Fruit fly (Drosophila melanogaster) whole organism, embryonic: ENCODE measurements around the gene GAPsec.

ENCODE experiments used
- Awh ChIP-seq: fragments of 200-800 bp; sonication (Bioruptor generic); IDR thresholded peaks from 2 replicates; pipeline ENCODE4, ENCODE4 v1.3.6; 2022; ENCODE audit warnings: missing biosample characterization, missing genetic modification characterization
- B-H1 ChIP-seq: fragments of 200-800 bp; sonication (Bioruptor generic); IDR thresholded peaks from 3 replicates; pipeline ENCODE4 v1.3.6; 2022; ENCODE audit warnings: missing biosample characterization, missing genetic modification characterization
- CG10543 ChIP-seq: fragments of 200-800 bp; sonication (Bioruptor generic); optimal IDR thresholded peaks from 3 replicates; lab custom pipeline; 2017; ENCODE audit warnings: missing biosample characterization, mild to moderate bottlenecking, missing genetic modification characterization, moderate library complexity
- CG12769 ChIP-seq: fragments of 200-800 bp; sonication (Bioruptor generic); optimal IDR thresholded peaks from 2 replicates; lab custom pipeline; 2019; ENCODE audit warnings: missing biosample characterization, mild to moderate bottlenecking, missing genetic modification characterization, moderate library complexity
- CG13894 ChIP-seq: fragments of 200-800 bp; sonication (Bioruptor generic); optimal IDR thresholded peaks from 3 replicates; lab custom pipeline; 2018; ENCODE audit warnings: missing biosample characterization, mild to moderate bottlenecking, missing genetic modification characterization, moderate library complexity
- CG14014 ChIP-seq: fragments of 200-800 bp; sonication (Bioruptor generic); IDR thresholded peaks from 2 replicates; pipeline ENCODE4 v1.3.6; 2022; ENCODE audit warnings: missing biosample characterization, missing genetic modification characterization
- CG15479 ChIP-seq: fragments of 200-800 bp; sonication (Bioruptor generic); optimal IDR thresholded peaks from 3 replicates; lab custom pipeline; 2019; ENCODE audit warnings: missing biosample characterization, mild to moderate bottlenecking, missing genetic modification characterization, moderate library complexity
- CG17361 ChIP-seq: fragments of 200-800 bp; sonication (Bioruptor generic); IDR thresholded peaks from 3 replicates; pipeline ENCODE4 v1.3.6; 2022; ENCODE audit warnings: missing biosample characterization, missing genetic modification characterization
- CG17385 ChIP-seq: fragments of 200-800 bp; sonication (Bioruptor generic); optimal IDR thresholded peaks from 3 replicates; lab custom pipeline; 2018; ENCODE audit warnings: missing biosample characterization, mild to moderate bottlenecking, missing genetic modification characterization
- CG17829 ChIP-seq: fragments of 200-800 bp; optimal IDR thresholded peaks from 2 replicates; lab custom pipeline; 2019; ENCODE audit warnings: missing biosample characterization, mild to moderate bottlenecking, missing genetic modification characterization, moderate library complexity
- CG18599 ChIP-seq: fragments of 200-800 bp; sonication (Bioruptor generic); optimal IDR thresholded peaks from 3 replicates; lab custom pipeline; 2017; ENCODE audit warnings: missing biosample characterization, missing genetic modification characterization, mild to moderate bottlenecking, moderate library complexity, missing genetic modification reagents
- CG30020 ChIP-seq: fragments of 200-800 bp; optimal IDR thresholded peaks from 2 replicates; lab custom pipeline; 2019; ENCODE audit warnings: missing biosample characterization, mild to moderate bottlenecking, missing genetic modification characterization, moderate library complexity
- CG42726 ChIP-seq: fragments of 200-800 bp; sonication (Bioruptor generic); IDR thresholded peaks from 2 replicates; pipeline ENCODE4 v1.3.6; 2022; ENCODE audit warnings: missing biosample characterization, missing genetic modification characterization; ENCODE audit not compliant: partially characterized antibody
- CG6813 ChIP-seq: fragments of 200-800 bp; sonication (Bioruptor generic); optimal IDR thresholded peaks from 2 replicates; lab custom pipeline; 2017; ENCODE audit warnings: missing biosample characterization, missing genetic modification characterization, mild to moderate bottlenecking, moderate library complexity, missing genetic modification reagents
- CG6854 ChIP-seq: fragments of 200-800 bp; sonication (Bioruptor generic); optimal IDR thresholded peaks from 3 replicates; lab custom pipeline; 2017; ENCODE audit warnings: missing biosample characterization, mild to moderate bottlenecking, missing genetic modification characterization
- CG9215 ChIP-seq: fragments of 200-800 bp; sonication (Bioruptor generic); IDR thresholded peaks from 2 replicates; pipeline ENCODE4 v1.3.6; 2022; ENCODE audit warnings: missing biosample characterization, missing genetic modification characterization
- CG9817 ChIP-seq: fragments of 200-800 bp; sonication (Bioruptor generic); optimal IDR thresholded peaks from 2 replicates; lab custom pipeline; 2018; ENCODE audit warnings: missing biosample characterization, mild to moderate bottlenecking, missing genetic modification characterization, moderate library complexity
- Deaf1 ChIP-seq: fragments of 200-800 bp; optimal IDR thresholded peaks from 3 replicates; lab custom pipeline; 2019; ENCODE audit warnings: missing biosample characterization, mild to moderate bottlenecking, missing genetic modification characterization, moderate library complexity
- Dfd ChIP-seq, 2 experiments: fragments of >200 bp; optimal IDR thresholded peaks; 2 replicates each; lab custom pipeline; 2017; ENCODE audit warnings: missing biosample characterization in 2 of 2, missing genetic modification characterization in 2 of 2
- Drgx ChIP-seq: fragments of 200-800 bp; sonication (Bioruptor generic); IDR thresholded peaks from 2 replicates; pipeline ENCODE4 v1.3.6; 2022; ENCODE audit warnings: missing biosample characterization, missing genetic modification characterization
- Fer2 ChIP-seq: fragments of 200-800 bp; sonication (Bioruptor generic); optimal IDR thresholded peaks from 2 replicates; lab custom pipeline; 2018; ENCODE audit warnings: missing biosample characterization, mild to moderate bottlenecking, missing genetic modification characterization, moderate library complexity
- MTF-1 ChIP-seq: fragments of 200-800 bp; sonication (Bioruptor generic); optimal IDR thresholded peaks from 2 replicates; lab custom pipeline; 2018; ENCODE audit warnings: missing biosample characterization, mild to moderate bottlenecking, missing genetic modification characterization, borderline replicate concordance
- Med ChIP-seq: fragments of 200-800 bp; sonication (Bioruptor generic); peaks from one replicate; lab custom pipeline; 2016; ENCODE audit warnings: missing biosample characterization, missing genetic modification characterization, mild to moderate bottlenecking, inconsistent platforms, moderate library complexity
- Mrtf ChIP-seq: fragments of 200-800 bp; sonication (Bioruptor generic); IDR thresholded peaks from 3 replicates; pipeline ENCODE4 v1.3.6; 2022; ENCODE audit warnings: missing biosample characterization, missing genetic modification characterization
- NC2α ChIP-seq: fragments of 200-800 bp; sonication (Bioruptor generic); optimal IDR thresholded peaks from 2 replicates; lab custom pipeline; 2016; ENCODE audit warnings: missing biosample characterization, missing genetic modification characterization
- NfI ChIP-seq: fragments of 200-800 bp; sonication (Bioruptor generic); optimal IDR thresholded peaks from 3 replicates; lab custom pipeline; 2018; ENCODE audit warnings: missing biosample characterization, mild to moderate bottlenecking, missing genetic modification characterization, moderate library complexity
- Rx ChIP-seq: fragments of 200-800 bp; sonication (Bioruptor generic); IDR thresholded peaks from 2 replicates; pipeline ENCODE4 v1.3.6; 2022; ENCODE audit warnings: missing biosample characterization, missing genetic modification characterization
- Sry-β ChIP-seq: fragments of 200-800 bp; sonication (Bioruptor generic); optimal IDR thresholded peaks from 2 replicates; lab custom pipeline; 2018; ENCODE audit warnings: missing biosample characterization, mild to moderate bottlenecking, missing genetic modification characterization, moderate library complexity
- Stat92E ChIP-seq, 3 experiments: fragments of >200 bp in 2 of 3; fragments of 200-800 bp in 1 of 3; sonication (Bioruptor generic) in 1 of 3; optimal IDR thresholded peaks; 2 replicates each; lab custom pipeline; 2017 to 2019; ENCODE audit warnings: missing biosample characterization in 3 of 3, missing genetic modification characterization in 3 of 3, mild to moderate bottlenecking in 1 of 3, moderate library complexity in 1 of 3
- Trl ChIP-seq, 3 experiments: fragments of >200 bp in 2 of 3; fragments of 200-800 bp in 1 of 3; sonication (Bioruptor generic) in 1 of 3; optimal IDR thresholded peaks; 2 replicates in 1 of 3; 3 replicates in 2 of 3; lab custom pipeline; 2016 to 2017; ENCODE audit warnings: missing biosample characterization in 1 of 3, missing genetic modification characterization in 1 of 3
- bowl ChIP-seq: fragments of 200-800 bp; sonication (Bioruptor generic); IDR thresholded peaks from 2 replicates; pipeline ENCODE4 v1.3.6; 2022; ENCODE audit warnings: missing biosample characterization, missing genetic modification characterization
- cg ChIP-seq: fragments of 200-800 bp; sonication (Bioruptor generic); optimal IDR thresholded peaks from 3 replicates; lab custom pipeline; 2019; ENCODE audit warnings: missing biosample characterization, mild to moderate bottlenecking, missing genetic modification characterization, moderate library complexity
- chn ChIP-seq: fragments of 200-800 bp; sonication (Bioruptor generic); optimal IDR thresholded peaks from 2 replicates; lab custom pipeline; 2016; ENCODE audit warnings: missing biosample characterization, missing genetic modification characterization
- corto ChIP-seq: fragments of 200-800 bp; sonication (Bioruptor generic); optimal IDR thresholded peaks from 2 replicates; lab custom pipeline; 2016; ENCODE audit warnings: missing biosample characterization, mild to moderate bottlenecking, missing genetic modification characterization, moderate library complexity
- croc ChIP-seq: fragments of 200-800 bp; sonication (Bioruptor generic); conservative IDR thresholded peaks from 3 replicates; pipeline ENCODE4 v1.3.6; 2022; ENCODE audit warnings: missing biosample characterization, missing genetic modification characterization
- crol ChIP-seq: fragments of 200-800 bp; sonication (Bioruptor generic); IDR thresholded peaks from 2 replicates; pipeline ENCODE4 v1.3.6; 2022; ENCODE audit warnings: missing biosample characterization, missing genetic modification characterization
- fru ChIP-seq: fragments of >200 bp; optimal IDR thresholded peaks from 2 replicates; lab custom pipeline; 2017
- ftz-f1 ChIP-seq: fragments of 200-800 bp; sonication (Bioruptor generic); optimal IDR thresholded peaks from 2 replicates; lab custom pipeline; 2016; ENCODE audit warnings: missing biosample characterization, missing genetic modification characterization
- kah ChIP-seq: fragments of 200-800 bp; sonication (Bioruptor generic); optimal IDR thresholded peaks from 2 replicates; lab custom pipeline; 2018; ENCODE audit warnings: missing biosample characterization, mild to moderate bottlenecking, missing genetic modification characterization
- maf-S ChIP-seq: fragments of 200-800 bp; sonication (Bioruptor generic); optimal IDR thresholded peaks from 2 replicates; lab custom pipeline; 2016; ENCODE audit warnings: missing biosample characterization, missing genetic modification characterization
- pb ChIP-seq: fragments of 200-800 bp; sonication (Bioruptor generic); optimal IDR thresholded peaks from 3 replicates; lab custom pipeline; 2016; ENCODE audit warnings: missing biosample characterization, missing genetic modification characterization
- phol ChIP-seq: fragments of 200-800 bp; sonication (Bioruptor generic); optimal IDR thresholded peaks from 3 replicates; lab custom pipeline; 2018; ENCODE audit warnings: missing biosample characterization, mild to moderate bottlenecking, missing genetic modification characterization, moderate library complexity
- pros ChIP-seq: fragments of 200-800 bp; sonication (Bioruptor generic); optimal IDR thresholded peaks from 3 replicates; lab custom pipeline; 2019; ENCODE audit warnings: missing biosample characterization, mild to moderate bottlenecking, missing genetic modification characterization, moderate library complexity
- ranshi ChIP-seq: fragments of 200-800 bp; sonication (Bioruptor generic); IDR thresholded peaks from 2 replicates; pipeline ENCODE4 v1.3.6; 2022; ENCODE audit warnings: missing biosample characterization, missing genetic modification characterization
- sc ChIP-seq, 3 experiments: fragments of >200 bp in 2 of 3; fragments of 200-800 bp in 1 of 3; sonication (Bioruptor generic) in 1 of 3; optimal IDR thresholded peaks; 2 replicates in 2 of 3; 3 replicates in 1 of 3; lab custom pipeline; 2017; ENCODE audit warnings: mild to moderate bottlenecking in 1 of 3, missing biosample characterization in 1 of 3, missing genetic modification characterization in 1 of 3, missing genetic modification reagents in 1 of 3
- sd ChIP-seq: fragments of 200-800 bp; sonication (Bioruptor generic); optimal IDR thresholded peaks from 3 replicates; lab custom pipeline; 2018; ENCODE audit warnings: missing biosample characterization, mild to moderate bottlenecking, missing genetic modification characterization, moderate library complexity
- sr ChIP-seq: fragments of 200-800 bp; sonication (Bioruptor generic); IDR thresholded peaks from 3 replicates; pipeline ENCODE4 v1.3.6; 2022; ENCODE audit warnings: missing biosample characterization, missing genetic modification characterization
- ssp ChIP-seq: fragments of 200-800 bp; sonication (Bioruptor generic); IDR thresholded peaks from 2 replicates; pipeline ENCODE4 v1.3.6; 2022; ENCODE audit warnings: missing biosample characterization, missing genetic modification characterization
- tx ChIP-seq: fragments of 200-800 bp; sonication (Bioruptor generic); optimal IDR thresholded peaks from 2 replicates; lab custom pipeline; 2016; ENCODE audit warnings: missing biosample characterization, missing genetic modification characterization

GAPsec gene

DNA sequence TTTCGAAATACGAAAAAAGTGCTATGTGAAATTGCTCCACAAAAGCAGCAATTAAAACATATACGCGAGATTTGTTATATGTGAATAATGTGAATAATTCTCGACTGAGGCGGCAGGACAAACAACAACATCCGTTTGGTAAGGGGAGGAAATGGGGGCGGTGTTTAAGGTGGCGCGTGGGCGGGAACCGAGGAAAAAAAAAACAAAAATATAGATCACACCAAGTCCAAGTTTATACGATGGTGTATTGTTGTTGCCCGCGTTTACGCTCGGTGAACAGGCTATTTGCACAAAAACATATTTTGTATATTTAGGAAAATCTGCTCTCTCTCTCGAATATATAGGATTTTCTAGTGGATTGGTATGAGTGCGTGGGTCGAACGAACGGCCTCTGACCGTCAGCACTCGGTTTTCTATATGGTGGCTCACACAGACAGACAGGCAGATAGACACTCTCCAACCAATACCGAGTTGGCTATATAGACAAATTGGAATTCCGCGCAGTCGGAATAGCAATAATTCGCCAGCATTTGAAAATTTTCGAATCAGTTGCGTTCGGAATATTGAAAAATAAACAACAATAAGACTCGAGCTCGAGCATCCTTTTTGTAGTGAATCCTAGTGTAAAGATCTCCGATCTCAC, 6.1 kb upstream of the GAPsec start:
- TF ChIP-seq tx (GFP tag; lab: Kevin White, UChicago) (no peak), bowl (no peak), CG12769 (tag; lab: Kevin White, UChicago) (peak; percentile 51), Trl (optimal IDR thresholded peaks at IDR 0.05; lab: Kevin White, UChicago) (no peak), Trl (GFP tag; optimal IDR thresholded peaks at IDR 0.05; lab: Kevin White, UChicago) (no peak), Deaf1 (tag; lab: Kevin White, UChicago) (peak; percentile 22), ssp (GFP tag; lab: Robert Waterston, UW) (no peak), CG6854 (GFP tag; lab: Kevin White, UChicago) (no peak), pb (GFP tag; lab: Kevin White, UChicago) (no peak), CG15479 (GFP tag; lab: Kevin White, UChicago) (no peak), Awh (GFP tag; lab: Robert Waterston, UW) (no peak), sr (peak; percentile 87), CG17385 (GFP tag; lab: Kevin White, UChicago) (no peak), Fer2 (tag; lab: Kevin White, UChicago) (no peak), CG14014 (GFP tag; lab: Robert Waterston, UW) (no peak), CG17361 (GFP tag; lab: Robert Waterston, UW) (no peak), MTF-1 (GFP tag; lab: Kevin White, UChicago) (no peak), CG9215 (GFP tag; lab: Robert Waterston, UW) (no peak), Med (GFP tag; lab: Kevin White, UChicago) (peak; percentile 73), cg (GFP tag; lab: Kevin White, UChicago) (peak; percentile 0), Sry-β (GFP tag; lab: Kevin White, UChicago) (no peak), croc (GFP tag; lab: Robert Waterston, UW) (no peak), chn (GFP tag; lab: Kevin White, UChicago) (no peak), NfI (GFP tag; lab: Kevin White, UChicago) (no peak), fru (no peak), pros (no peak), CG42726 (GFP tag; lab: Robert Waterston, UW) (no peak), corto (GFP tag; lab: Kevin White, UChicago) (no peak), kah (GFP tag; lab: Kevin White, UChicago) (no peak), maf-S (GFP tag; lab: Kevin White, UChicago) (no peak), NC2α (GFP tag; lab: Kevin White, UChicago) (no peak), CG30020 (no peak), CG17829 (tag; lab: Kevin White, UChicago) (no peak), CG9817 (tag; lab: Kevin White, UChicago) (no peak), CG6813 (no peak), Stat92E (GFP tag; optimal IDR thresholded peaks at IDR 0.05; lab: Kevin White, UChicago) (no peak), CG18599 (GFP tag; lab: Kevin White, UChicago) (no peak), Drgx (GFP tag; lab: Robert Waterston, UW) (no peak), sc (optimal IDR thresholded peaks at IDR 0.05; lab: Kevin White, UChicago) (no peak), sc (GFP tag; optimal IDR thresholded peaks at IDR 0.05; lab: Kevin White, UChicago) (no peak), B-H1 (GFP tag; lab: Robert Waterston, UW) (no peak), phol (tag; lab: Kevin White, UChicago) (no peak), Dfd (GFP tag; optimal IDR thresholded peaks at IDR 0.05; lab: Kevin White, UChicago) (no peak), Mrtf (GFP tag; lab: Robert Waterston, UW) (no peak), CG13894 (tag; lab: Kevin White, UChicago) (no peak), crol (GFP tag; lab: Robert Waterston, UW) (0 out of 2 replicates have a peak, but pooled peaks have one; percentile 11), Rx (GFP tag; lab: Robert Waterston, UW) (no peak), ftz-f1 (no peak), ranshi (GFP tag; lab: Robert Waterston, UW) (no peak), CG10543 (GFP tag; lab: Kevin White, UChicago) (peak; percentile 65), sd (tag; lab: Kevin White, UChicago) (peak; percentile 88)
